Fruit fly (Drosophila melanogaster): Measurements from ENCODE around the gene Dyro.
A peak's percentile ranks its signal among the peaks of the same experiment; 100 is the strongest.

Dyro gene

dm6 chr3L:11248303-11248702, 47.4 kb downstream of the Dyro start (continued):
- TF ChIP-seq CG13894 (tag; optimal IDR thresholded peaks at IDR 0.05): peak; percentile 22
- no peak for TF ChIP-seq btn (GFP tag; optimal IDR thresholded peaks at IDR 0.05)
- no peak for TF ChIP-seq D19B (GFP tag; optimal IDR thresholded peaks at IDR 0.05)
- TF ChIP-seq CG15514 (GFP tag; optimal IDR thresholded peaks at IDR 0.05): peak; percentile 15
- TF ChIP-seq Deaf1 (tag; optimal IDR thresholded peaks at IDR 0.05): peak; percentile 9
- no peak for TF ChIP-seq Max (GFP tag; optimal IDR thresholded peaks at IDR 0.05)
- peak; percentile 24 for TF ChIP-seq abd-A (tag; optimal IDR thresholded peaks at IDR 0.05)
- TF ChIP-seq Vsx1 (GFP tag; optimal IDR thresholded peaks at IDR 0.05): peak; percentile 5
- no peak for TF ChIP-seq mirr (GFP tag; optimal IDR thresholded peaks at IDR 0.05)
- TF ChIP-seq twi (tag; optimal IDR thresholded peaks at IDR 0.05): no peak
- TF ChIP-seq Bdp1 (GFP tag; optimal IDR thresholded peaks at IDR 0.05): no peak
- TF ChIP-seq CG6689 (GFP tag; IDR thresholded peaks at IDR 0.05): no peak
- no peak for TF ChIP-seq pho (GFP tag; optimal IDR thresholded peaks at IDR 0.05)
- peak; percentile 25 for TF ChIP-seq lab (GFP tag; optimal IDR thresholded peaks at IDR 0.05)
- TF ChIP-seq CG16779 (GFP tag; IDR thresholded peaks at IDR 0.05): 0 out of 2 replicates have a peak, but pooled peaks have one; percentile 36
- TF ChIP-seq hth (optimal IDR thresholded peaks at IDR 0.05): no peak
- TF ChIP-seq CG2129 (GFP tag; IDR thresholded peaks at IDR 0.05; ENCODE audit: partially characterized antibody): no peak
- TF ChIP-seq gsb-n (tag; optimal IDR thresholded peaks at IDR 0.05): no peak
- peak; percentile 41; the same call in 1 of the 2 replicates for TF ChIP-seq onecut (GFP tag; IDR thresholded peaks at IDR 0.05)
- TF ChIP-seq Sry-β (GFP tag; optimal IDR thresholded peaks at IDR 0.05): no peak
- TF ChIP-seq bowl (GFP tag; IDR thresholded peaks at IDR 0.05): no peak
- TF ChIP-seq CG31365 (tag; optimal IDR thresholded peaks at IDR 0.05): no peak
- TF ChIP-seq kay (GFP tag; optimal IDR thresholded peaks at IDR 0.05): no peak
- peak; percentile 35; the same call in 1 of the 2 replicates for TF ChIP-seq CG14014 (GFP tag; IDR thresholded peaks at IDR 0.05)
- TF ChIP-seq CG7271 (tag; optimal IDR thresholded peaks at IDR 0.05): no peak
- TF ChIP-seq CG14667 (GFP tag; IDR thresholded peaks at IDR 0.05): no peak
- TF ChIP-seq CG4328 (GFP tag; optimal IDR thresholded peaks at IDR 0.05): no peak
- no peak for TF ChIP-seq CG16863 (GFP tag; optimal IDR thresholded peaks at IDR 0.05)
- TF ChIP-seq tio (GFP tag; optimal IDR thresholded peaks at IDR 0.05): no peak
- no peak for TF ChIP-seq Hsf (GFP tag; optimal IDR thresholded peaks at IDR 0.05)
- TF ChIP-seq CG2889 (GFP tag; IDR thresholded peaks at IDR 0.05): no peak
- TF ChIP-seq Doc3 (GFP tag; IDR thresholded peaks at IDR 0.05; ENCODE audit: partially characterized antibody): no peak
- peak; percentile 65 for TF ChIP-seq Jarid2 (GFP tag; optimal IDR thresholded peaks at IDR 0.05)
- no peak; the same call in 2 of the 3 replicates for TF ChIP-seq CG6791 (GFP tag; IDR thresholded peaks at IDR 0.05; ENCODE audit: partially characterized antibody)
- no peak for TF ChIP-seq Oaz (GFP tag; IDR thresholded peaks at IDR 0.05)
- peak; percentile 21; the same call in 1 of the 3 replicates for TF ChIP-seq dysf (GFP tag; IDR thresholded peaks at IDR 0.05)
- no peak for TF ChIP-seq croc (GFP tag; conservative IDR thresholded peaks at IDR 0.05)
- TF ChIP-seq pfk (GFP tag; optimal IDR thresholded peaks at IDR 0.05): no peak
- TF ChIP-seq CG34224 (GFP tag; IDR thresholded peaks at IDR 0.05; ENCODE audit: partially characterized antibody): no peak
- peak; percentile 13 for TF ChIP-seq Mad (GFP tag; optimal IDR thresholded peaks at IDR 0.05)
- no peak for TF ChIP-seq D (optimal IDR thresholded peaks at IDR 0.05)
- no peak for TF ChIP-seq D (GFP tag; optimal IDR thresholded peaks at IDR 0.05)
- no peak for TF ChIP-seq zfh1 (GFP tag; IDR thresholded peaks at IDR 0.05)
- no peak for TF ChIP-seq fd64A (GFP tag; optimal IDR thresholded peaks at IDR 0.05)
- no peak for TF ChIP-seq CG34376 (GFP tag; optimal IDR thresholded peaks at IDR 0.05)
- no peak for TF ChIP-seq CG1647 (GFP tag; optimal IDR thresholded peaks at IDR 0.05)
- no peak for TF ChIP-seq klu (GFP tag; IDR thresholded peaks at IDR 0.05)
- peak; percentile 16 for TF ChIP-seq Fer3 (tag; optimal IDR thresholded peaks at IDR 0.05)
- no peak for TF ChIP-seq CG6854 (GFP tag; optimal IDR thresholded peaks at IDR 0.05)
- TF ChIP-seq CG13775 (GFP tag; optimal IDR thresholded peaks at IDR 0.05): no peak
- TF ChIP-seq H2.0 (GFP tag; IDR thresholded peaks at IDR 0.05): no peak
- peak; percentile 40 for TF ChIP-seq CG1832 (GFP tag; optimal IDR thresholded peaks at IDR 0.05)

Data from whole organism, embryonic.